Fruit fly (Drosophila melanogaster) whole organism: ENCODE measurements around the gene Hel25E.

Experiments
- CG8478 ChIP-seq: fragments of >200 bp; optimal IDR thresholded peaks from 2 replicates; lab custom pipeline; 2018; ENCODE audit warnings: inconsistent platforms
- Dll ChIP-seq: fragments of >200 bp; optimal IDR thresholded peaks from 2 replicates; lab custom pipeline; 2017
- EcR ChIP-seq, 2 experiments: fragments of >200 bp; optimal IDR thresholded peaks; 2 replicates each; lab custom pipeline; 2017; ENCODE audit warnings: missing biosample characterization in 2 of 2, missing genetic modification characterization in 2 of 2, missing genetic modification reagents in 2 of 2
- pan ChIP-seq: fragments of >200 bp; optimal IDR thresholded peaks from 2 replicates; lab custom pipeline; 2017
- psq ChIP-seq: fragments of >200 bp; optimal IDR thresholded peaks from 2 replicates; lab custom pipeline; 2017
- usp ChIP-seq: fragments of >200 bp; optimal IDR thresholded peaks from 2 replicates; lab custom pipeline; 2017; ENCODE audit warnings: missing biosample characterization, missing genetic modification characterization, mixed read lengths

The Hel25E gene

DNA sequence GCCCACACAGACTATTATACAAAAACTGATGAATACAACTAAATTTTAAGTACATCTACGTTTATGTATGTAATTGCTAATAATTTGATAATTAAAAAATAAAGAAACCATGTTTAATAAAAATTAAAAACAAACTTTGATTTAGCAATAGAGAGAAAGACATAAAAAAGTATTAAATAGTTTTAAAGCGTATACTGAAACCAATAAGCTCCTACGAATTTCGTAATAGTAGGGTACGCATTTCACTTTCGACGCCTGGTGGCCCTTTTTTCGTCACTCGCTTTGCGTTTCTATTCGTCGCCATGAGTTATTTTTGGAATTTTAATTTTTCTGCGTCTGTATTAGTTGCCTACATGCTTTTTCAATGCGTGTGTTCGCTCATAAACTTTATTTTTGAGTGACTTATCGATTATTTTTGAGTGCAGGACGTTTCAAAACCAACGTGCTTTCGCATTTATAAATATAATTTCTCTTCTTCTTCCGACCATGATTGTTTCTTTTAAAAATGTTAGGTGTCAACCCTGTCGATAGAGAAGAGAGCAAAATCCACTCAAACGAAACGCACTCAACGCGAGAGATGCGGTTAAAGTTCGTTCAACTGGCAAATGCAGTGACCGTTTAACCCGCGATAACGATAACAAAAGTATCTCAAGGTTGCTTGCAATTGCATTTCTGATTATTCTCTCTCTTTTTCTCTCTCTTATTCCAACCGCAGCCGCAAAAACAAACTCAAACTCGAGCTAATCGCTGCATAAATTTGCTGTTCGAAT, 4.6 kb upstream of the Hel25E start, which contains the start of gene Oscillin:
Gene Oscillin (plus strand): TSS at position 569 of the 770 bp plus-strand sequence.
- TF ChIP-seq psq (no peak), pan (lab: Kevin White, UChicago) (no peak), Dll (no peak), CG8478 (lab: Kevin White, UChicago) (no peak), usp (GFP tag; lab: Kevin White, UChicago) (no peak), EcR (GFP tag; optimal IDR thresholded peaks at IDR 0.05; lab: Kevin White, UChicago) (no peak)

DNA sequence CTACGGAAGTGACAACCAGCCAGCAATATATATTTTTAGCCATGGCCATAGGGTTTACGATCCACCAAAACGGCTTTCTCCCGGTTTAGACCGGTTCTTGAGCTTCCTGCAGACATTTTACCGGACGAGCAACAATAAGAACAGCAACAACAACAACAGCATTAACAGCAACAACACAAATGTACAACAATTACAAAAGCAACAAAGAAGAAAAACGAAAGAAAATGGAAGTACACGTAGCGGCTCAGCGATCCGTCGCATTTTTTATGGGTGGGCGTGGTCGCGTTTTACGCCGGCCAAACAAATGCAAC, 4.0 kb upstream of the Hel25E start:
- no peak for TF ChIP-seq CG8478 (lab: Kevin White, UChicago)
- no peak for TF ChIP-seq usp (GFP tag; lab: Kevin White, UChicago)
- no peak for TF ChIP-seq Dll
- TF ChIP-seq EcR (GFP tag; optimal IDR thresholded peaks at IDR 0.05; lab: Kevin White, UChicago), result no peak
- no peak for TF ChIP-seq pan (lab: Kevin White, UChicago)
- TF ChIP-seq psq, result no peak

DNA sequence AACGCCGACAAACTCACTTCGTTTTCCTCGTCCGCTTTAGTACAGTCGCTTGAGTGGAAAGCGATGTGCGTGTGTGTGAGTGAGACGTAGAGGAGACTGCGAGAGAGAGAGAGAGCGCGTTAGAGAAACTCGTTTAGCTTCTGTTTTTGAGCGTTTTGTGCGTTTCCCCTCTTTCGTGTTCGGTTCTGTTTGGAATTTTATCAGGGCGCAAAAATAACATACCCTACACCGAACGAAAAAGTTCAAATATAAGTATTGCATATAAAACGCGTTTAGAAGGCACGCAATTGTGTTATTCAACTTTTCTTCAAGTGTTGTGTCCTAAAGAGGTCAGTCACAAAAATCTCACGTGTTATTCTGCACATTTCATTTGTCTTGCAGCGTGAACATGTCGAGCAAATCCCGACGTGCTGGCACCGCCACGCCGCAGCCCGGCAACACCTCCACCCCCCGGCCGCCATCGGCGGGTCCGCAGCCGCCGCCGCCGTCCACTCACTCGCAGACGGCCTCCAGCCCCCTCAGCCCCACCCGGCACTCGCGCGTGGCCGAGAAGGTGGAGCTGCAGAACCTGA, 916 bp upstream of the Hel25E start:
- TF ChIP-seq psq, result no peak

DNA sequence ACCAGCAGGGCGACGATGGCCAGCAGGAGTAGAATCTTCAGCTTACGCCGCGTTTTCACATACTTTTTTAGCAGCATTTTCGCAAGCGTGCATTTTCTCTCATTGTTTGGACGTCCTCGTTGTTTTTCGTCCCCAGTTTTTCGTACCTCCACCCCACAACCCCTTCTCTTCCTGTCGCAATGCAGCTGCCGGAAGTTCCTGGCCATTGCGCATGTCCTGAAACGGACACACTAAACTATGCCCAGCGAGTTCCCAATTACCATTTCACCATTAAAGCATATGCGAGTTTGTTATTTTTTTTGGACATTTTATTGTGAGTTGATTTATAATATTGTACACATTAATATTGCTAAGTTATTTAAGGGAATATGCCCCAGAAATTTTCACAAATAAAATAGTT, 3.1 kb downstream of the Hel25E start, which contains the start of gene CG14015:
Gene CG14015 (minus strand): TSS at position 163 of the 400 bp plus-strand sequence.
- TF ChIP-seq psq (no peak), CG8478 (lab: Kevin White, UChicago) (no peak), usp (GFP tag; lab: Kevin White, UChicago) (no peak), EcR (GFP tag; optimal IDR thresholded peaks at IDR 0.05; lab: Kevin White, UChicago) (no peak), pan (lab: Kevin White, UChicago) (no peak), Dll (no peak)

DNA sequence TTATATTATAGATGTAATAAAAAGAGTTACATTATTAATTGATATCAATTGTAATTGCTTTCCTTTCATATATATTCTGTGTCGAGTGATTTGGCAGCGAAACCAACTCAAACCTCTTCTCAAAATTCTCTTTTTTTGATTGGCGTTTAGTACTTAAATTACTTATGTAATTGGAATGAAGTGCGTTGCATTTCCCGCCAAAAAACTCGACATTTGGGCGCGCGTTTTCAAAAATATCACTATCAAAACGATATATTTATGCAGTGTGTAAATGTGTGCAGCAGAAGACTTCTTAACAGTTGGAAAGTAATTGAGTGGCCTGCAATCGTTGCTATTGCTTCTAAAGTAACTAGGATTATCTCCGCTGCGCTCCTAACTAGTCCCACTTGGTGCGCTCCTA, 5.1 kb downstream of the Hel25E start:
- TF ChIP-seq usp (GFP tag; lab: Kevin White, UChicago) (no peak), CG8478 (lab: Kevin White, UChicago) (no peak), EcR (GFP tag; optimal IDR thresholded peaks at IDR 0.05; lab: Kevin White, UChicago) (no peak), Dll (no peak), pan (lab: Kevin White, UChicago) (no peak), psq (no peak)

DNA sequence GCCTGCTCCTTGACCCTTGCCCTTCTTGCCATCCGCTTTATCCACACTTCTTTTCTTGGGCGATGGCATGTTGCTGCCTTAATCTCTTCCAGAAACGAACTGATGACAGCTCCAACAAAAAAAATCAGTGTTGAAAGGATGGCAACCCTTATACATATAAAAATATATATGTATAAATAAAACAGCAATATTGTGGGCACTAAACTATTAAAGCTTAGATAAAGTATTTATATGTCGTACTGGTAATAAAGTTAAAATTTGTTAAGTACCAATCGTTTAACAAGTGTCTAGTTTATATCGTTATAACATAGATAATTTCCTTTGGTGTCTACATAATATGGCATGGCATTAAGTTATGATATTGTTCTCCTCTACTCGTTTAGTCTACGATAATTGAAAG, 5.5 kb downstream of the Hel25E start, which contains the start of gene tomb:
Gene tomb (minus strand): TSS at position 101 of the 400 bp plus-strand sequence.
- TF ChIP-seq Dll, result no peak
- TF ChIP-seq EcR (GFP tag; optimal IDR thresholded peaks at IDR 0.05; lab: Kevin White, UChicago), result no peak
- TF ChIP-seq usp (GFP tag; lab: Kevin White, UChicago), result no peak
- no peak for TF ChIP-seq pan (lab: Kevin White, UChicago)
- no peak for TF ChIP-seq CG8478 (lab: Kevin White, UChicago)
- no peak for TF ChIP-seq psq

DNA sequence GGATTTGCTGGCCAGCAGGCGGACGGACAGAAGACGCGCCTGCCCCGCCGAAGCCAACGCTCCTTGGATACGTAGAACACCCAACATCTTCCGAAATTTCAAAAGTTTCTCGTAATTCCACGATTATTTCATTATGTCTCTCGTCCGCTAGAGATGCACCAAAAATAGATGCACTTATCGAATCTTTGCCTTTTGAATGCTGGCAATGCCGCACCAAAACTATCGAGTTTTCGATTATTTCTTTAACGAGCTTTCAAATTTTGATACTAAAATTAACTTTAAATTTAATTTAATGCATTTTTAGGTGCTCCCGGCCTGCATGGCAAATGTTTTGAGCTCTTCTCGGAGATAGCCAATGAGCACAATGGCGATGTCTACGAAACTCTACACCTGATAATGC, 10.1 kb downstream of the Hel25E start, which contains the start of gene Coq6:
Gene Coq6 (minus strand): TSS at position 163 of the 400 bp plus-strand sequence.
- TF ChIP-seq pan (lab: Kevin White, UChicago) (no peak), Dll (no peak), psq (no peak), EcR (GFP tag; optimal IDR thresholded peaks at IDR 0.05; lab: Kevin White, UChicago) (no peak), CG8478 (lab: Kevin White, UChicago) (no peak), usp (GFP tag; lab: Kevin White, UChicago) (no peak)

DNA sequence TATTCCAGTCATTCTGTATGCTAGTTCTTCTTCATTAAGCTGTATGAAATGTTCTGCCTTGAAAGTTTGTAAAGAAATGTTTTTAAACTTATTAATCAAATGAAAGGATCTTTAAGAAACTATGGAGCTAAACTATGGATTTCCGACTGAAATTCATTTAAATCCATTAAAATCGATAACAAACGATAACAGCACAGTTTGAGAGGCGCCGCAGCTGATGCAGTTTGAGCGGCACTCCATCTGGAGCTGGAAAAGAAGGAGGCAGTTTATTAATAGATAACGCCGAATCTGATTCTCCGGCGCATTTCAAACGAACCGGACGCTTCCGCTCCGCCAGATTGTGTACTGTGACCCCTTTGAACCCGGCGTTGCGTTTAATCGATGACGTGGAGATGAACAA, 14.3 kb downstream of the Hel25E start, which contains the start of gene CG31915:
Gene CG31915 (plus strand): TSS at position 263 of the 400 bp plus-strand sequence.
- no peak for TF ChIP-seq CG8478 (lab: Kevin White, UChicago)
- no peak for TF ChIP-seq Dll
- no peak for TF ChIP-seq pan (lab: Kevin White, UChicago)

DNA sequence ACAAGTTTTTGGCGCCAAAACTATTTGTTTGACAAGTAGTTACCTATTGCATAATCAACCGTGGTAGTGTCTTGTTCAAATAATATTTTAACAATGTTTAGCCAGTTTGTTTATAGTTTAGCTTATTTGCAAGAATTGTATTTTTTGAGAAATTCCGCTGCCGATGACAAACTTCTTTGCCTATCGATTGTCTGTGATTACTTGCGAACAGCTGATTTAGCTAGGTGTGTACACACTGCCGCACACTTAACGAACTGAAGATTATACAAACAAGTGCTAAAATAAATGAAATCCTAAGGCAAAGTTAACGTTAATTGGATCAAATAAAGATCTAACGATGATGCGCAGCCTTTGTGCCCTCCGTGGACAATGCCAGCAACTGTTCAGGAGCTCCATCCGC, 15.4 kb downstream of the Hel25E start, which contains the start of gene Cox11:
Gene Cox11 (plus strand): TSS at position 220 of the 400 bp plus-strand sequence.
- no peak for TF ChIP-seq usp (GFP tag; lab: Kevin White, UChicago)
- TF ChIP-seq Dll, result no peak
- TF ChIP-seq CG8478 (lab: Kevin White, UChicago), result no peak
- TF ChIP-seq EcR (GFP tag; optimal IDR thresholded peaks at IDR 0.05; lab: Kevin White, UChicago), result no peak
- no peak for TF ChIP-seq psq
- no peak for TF ChIP-seq pan (lab: Kevin White, UChicago)

DNA sequence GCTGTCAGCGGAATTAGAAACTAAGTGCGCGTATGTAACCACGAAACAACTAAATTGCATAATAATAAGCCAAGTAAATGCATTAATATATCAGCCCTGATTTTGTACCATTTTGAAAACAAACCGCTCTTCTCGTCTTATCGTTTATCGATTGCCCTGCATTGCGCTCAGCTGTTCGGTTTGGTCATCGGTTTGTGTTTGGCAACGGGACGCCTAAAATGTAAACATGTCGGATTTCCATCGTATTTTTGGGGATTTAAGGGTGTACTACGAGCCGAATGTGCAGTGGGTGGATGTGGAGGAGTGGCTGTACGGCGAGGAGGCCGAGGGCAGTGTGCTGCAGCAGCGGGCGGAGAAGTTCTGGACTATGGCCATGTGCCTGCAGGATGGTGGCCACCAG, 16.4 kb downstream of the Hel25E start, which contains the start of gene Cap-D3:
Gene Cap-D3 (plus strand): TSS at position 183 of the 400 bp plus-strand sequence.
- TF ChIP-seq pan (lab: Kevin White, UChicago) (no peak), psq (no peak), usp (GFP tag; lab: Kevin White, UChicago) (no peak), CG8478 (lab: Kevin White, UChicago) (no peak), Dll (no peak), EcR (GFP tag; optimal IDR thresholded peaks at IDR 0.05; lab: Kevin White, UChicago) (no peak)

DNA sequence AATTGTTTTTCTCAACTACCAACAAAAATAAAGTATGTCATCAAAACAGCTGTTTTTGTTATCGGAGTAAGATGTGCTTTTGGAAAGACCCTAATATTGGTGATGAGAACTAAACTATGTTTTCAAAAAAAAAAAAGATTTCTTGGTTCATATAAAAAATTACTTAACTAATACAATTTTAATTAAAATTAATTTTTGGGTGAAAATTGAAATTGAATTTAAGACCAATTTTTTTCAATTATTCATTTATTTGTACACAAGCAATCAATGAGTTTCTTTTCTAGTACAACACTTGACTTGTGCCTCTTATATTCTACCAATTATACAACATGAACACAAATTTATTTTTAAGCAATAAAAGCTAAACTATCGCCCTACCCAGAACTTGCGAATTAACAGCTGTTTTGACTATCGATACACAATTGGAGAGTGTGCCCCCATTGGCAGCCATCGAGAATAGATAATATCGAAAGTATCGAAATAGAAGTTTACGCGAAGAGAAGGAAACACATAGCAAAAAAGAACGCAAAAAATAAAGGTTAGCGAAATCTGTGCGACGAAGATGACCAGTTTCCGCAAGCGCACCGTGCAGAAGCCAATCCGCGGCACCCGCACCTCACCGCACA, 18.2 kb downstream of the Hel25E start, which contains the start of the genes Vps52 and Elp4:
Gene Vps52 (minus strand): TSS at position 51 of the 626 bp plus-strand sequence.
Gene Elp4 (plus strand): TSS at position 292 of the 626 bp plus-strand sequence.
- TF ChIP-seq psq (no peak), CG8478 (lab: Kevin White, UChicago) (no peak), EcR (GFP tag; optimal IDR thresholded peaks at IDR 0.05; lab: Kevin White, UChicago) (no peak)

DNA sequence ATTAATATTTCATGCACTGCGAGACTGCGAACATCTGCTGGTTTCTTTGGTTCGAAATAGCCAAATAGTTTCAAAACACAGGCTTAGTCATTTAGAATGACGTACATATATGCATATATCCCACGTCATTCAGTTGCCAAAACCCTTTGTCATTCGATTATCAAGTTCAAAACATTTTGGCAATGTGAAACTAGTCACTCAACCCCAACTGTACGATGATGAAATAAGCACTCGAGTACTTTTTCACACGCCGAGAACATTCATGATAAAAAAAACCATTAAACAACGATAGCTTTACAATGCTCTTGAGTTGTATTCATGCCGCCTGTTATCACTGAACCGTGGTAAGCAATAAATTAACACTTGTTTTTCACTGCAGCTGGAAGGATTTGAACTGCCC, 21.4 kb downstream of the Hel25E start:
- TF ChIP-seq usp (GFP tag; lab: Kevin White, UChicago), result no peak
- no peak for TF ChIP-seq EcR (GFP tag; optimal IDR thresholded peaks at IDR 0.05; lab: Kevin White, UChicago)
